Fruit fly (Drosophila melanogaster): ENCODE results near the gene CG10514.

dm6 chr3R:25313771-25314170, 34.1 kb upstream of the CG10514 start, which contains the start of gene CG31087:
- TF ChIP-seq CG11617 (GFP tag; optimal IDR thresholded peaks at IDR 0.05) (no peak), toe (GFP tag; optimal IDR thresholded peaks at IDR 0.05) (no peak), CG5204 (GFP tag; optimal IDR thresholded peaks at IDR 0.05) (no peak), bab1 (GFP tag; optimal IDR thresholded peaks at IDR 0.05) (no peak), tj (GFP tag; optimal IDR thresholded peaks at IDR 0.05) (no peak), Mnt (GFP tag; optimal IDR thresholded peaks at IDR 0.05) (no peak)
